Worm (Caenorhabditis elegans): ENCODE measurements around the gene C43F9.5.

DNA sequence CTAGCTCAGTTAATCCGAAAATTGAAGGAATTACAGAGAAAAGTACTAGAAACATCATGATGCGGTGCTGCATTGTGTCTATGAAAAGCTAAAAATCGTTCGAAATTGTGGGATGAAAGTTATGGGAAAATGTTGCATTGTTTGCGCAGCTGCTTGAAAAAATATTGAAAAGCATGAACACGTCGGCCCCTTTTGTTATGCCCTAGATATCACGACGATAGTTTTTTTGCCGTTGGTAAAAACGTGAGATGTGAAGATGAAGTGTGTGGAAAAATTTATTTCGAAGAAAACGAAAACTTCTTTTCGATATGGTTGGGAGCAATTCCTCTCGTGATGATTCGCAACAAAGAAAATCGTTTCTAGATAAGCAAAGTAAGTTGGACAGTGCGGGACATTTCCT lies at the start of gene C43F9.5, which contains the start of gene nkb-2:
- TF ChIP-seq elt-2 (tag; optimal IDR thresholded peaks at IDR 0.05): no peak
- TF ChIP-seq ceh-16 (tag; optimal IDR thresholded peaks at IDR 0.05): no peak
